Fruit fly (Drosophila melanogaster) whole organism: ENCODE measurements around the gene RanGAP.
A peak's percentile ranks its signal among the peaks of the same experiment; 100 is the strongest.

ENCODE experiments used
- CG8478 ChIP-seq: fragments of >200 bp; optimal IDR thresholded peaks from 2 replicates; lab custom pipeline; 2018; ENCODE audit warnings: inconsistent platforms
- Dll ChIP-seq: fragments of >200 bp; optimal IDR thresholded peaks from 2 replicates; lab custom pipeline; 2017
- EcR ChIP-seq, 2 experiments: fragments of >200 bp; optimal IDR thresholded peaks; 2 replicates each; lab custom pipeline; 2017; ENCODE audit warnings: missing biosample characterization in 2 of 2, missing genetic modification characterization in 2 of 2, missing genetic modification reagents in 2 of 2
- pan ChIP-seq: fragments of >200 bp; optimal IDR thresholded peaks from 2 replicates; lab custom pipeline; 2017
- psq ChIP-seq: fragments of >200 bp; optimal IDR thresholded peaks from 2 replicates; lab custom pipeline; 2017
- usp ChIP-seq: fragments of >200 bp; optimal IDR thresholded peaks from 2 replicates; lab custom pipeline; 2017; ENCODE audit warnings: missing biosample characterization, missing genetic modification characterization, mixed read lengths

The RanGAP gene

DNA sequence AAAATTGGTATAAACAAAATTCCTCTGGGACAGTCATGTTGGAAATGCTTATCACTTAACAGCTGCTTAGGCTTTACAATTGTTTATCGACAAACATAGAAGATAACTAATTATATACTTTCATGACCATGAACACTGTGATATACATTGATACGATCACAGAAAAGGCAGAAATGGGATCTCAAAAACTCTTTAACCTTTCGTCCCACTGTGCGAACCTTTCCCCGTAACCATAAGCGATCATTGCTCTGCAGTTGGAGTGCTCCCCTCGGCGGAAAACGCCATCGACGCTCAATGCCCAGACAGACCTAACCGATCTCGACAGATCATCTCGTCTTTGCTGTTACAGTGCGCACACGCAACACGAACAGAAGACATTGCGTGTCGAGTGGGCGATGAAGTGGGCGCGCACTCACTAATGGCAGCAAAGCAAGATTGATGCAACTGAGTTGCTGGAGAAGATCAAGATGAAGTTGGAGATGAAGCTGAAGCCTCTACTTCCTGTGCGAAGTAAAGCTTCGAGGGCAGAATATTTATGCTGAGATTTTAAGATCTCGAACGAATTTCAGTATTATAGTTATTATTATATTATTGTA, 17.4 kb upstream of the RanGAP start:
- TF ChIP-seq pan (lab: Kevin White, UChicago) (no peak), psq (lab: Kevin White, UChicago) (no peak), Dll (lab: Kevin White, UChicago) (no peak), CG8478 (lab: Kevin White, UChicago) (no peak), EcR (GFP tag; optimal IDR thresholded peaks at IDR 0.05; lab: Kevin White, UChicago) (no peak), usp (GFP tag; lab: Kevin White, UChicago) (no peak)

DNA sequence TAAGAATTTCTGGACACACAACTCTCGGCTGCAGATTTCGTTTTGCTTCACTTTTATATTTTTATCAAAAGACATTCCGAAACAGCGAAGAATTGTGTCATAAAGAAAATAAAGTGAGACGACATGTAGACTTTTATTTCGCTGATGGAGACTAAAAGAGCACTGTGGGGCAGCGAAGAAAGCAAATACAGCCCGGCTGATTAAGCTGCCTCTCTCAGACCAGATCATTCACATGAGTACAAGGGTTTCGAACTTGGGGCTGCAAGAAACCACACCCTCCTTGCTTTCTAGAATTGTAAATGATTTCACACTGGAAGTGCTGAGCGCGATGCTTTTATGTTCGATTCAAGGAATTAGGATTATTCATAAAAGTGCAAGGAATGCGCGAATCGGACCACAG, 16.7 kb upstream of the RanGAP start:
- no peak for TF ChIP-seq pan (lab: Kevin White, UChicago)
- no peak for TF ChIP-seq EcR (GFP tag; optimal IDR thresholded peaks at IDR 0.05; lab: Kevin White, UChicago)
- no peak for TF ChIP-seq psq (lab: Kevin White, UChicago)
- TF ChIP-seq CG8478 (lab: Kevin White, UChicago) = no peak
- no peak for TF ChIP-seq usp (GFP tag; lab: Kevin White, UChicago)
- TF ChIP-seq Dll (lab: Kevin White, UChicago) = no peak

DNA sequence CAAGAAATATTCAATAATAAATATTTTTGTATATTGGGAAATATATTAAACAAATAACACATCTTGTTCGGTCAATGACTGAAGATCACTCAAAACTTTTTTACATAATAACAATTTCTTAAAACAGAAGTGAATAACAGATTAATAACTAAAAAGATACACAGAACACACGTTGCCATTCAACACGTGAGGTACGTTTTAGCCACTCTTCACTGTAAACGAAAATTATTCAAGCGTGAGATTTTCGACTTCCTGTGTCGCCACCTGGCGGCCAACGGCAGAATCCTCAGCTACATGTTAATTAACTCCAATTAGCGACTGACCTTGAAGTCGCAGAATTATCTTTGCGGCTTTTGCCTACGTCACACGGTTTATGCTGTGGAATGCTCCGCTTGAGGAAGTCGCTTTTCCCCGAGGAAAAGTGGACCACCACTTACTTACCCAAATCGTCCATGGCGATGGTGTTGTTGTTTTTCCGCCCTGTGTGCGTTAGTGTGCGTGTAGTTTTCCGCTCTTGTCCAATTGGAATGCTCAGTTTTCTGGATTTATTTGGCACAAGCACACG, 15.9 kb upstream of the RanGAP start:
- TF ChIP-seq pan (lab: Kevin White, UChicago) (peak; percentile 53), usp (GFP tag; lab: Kevin White, UChicago) (no peak)

DNA sequence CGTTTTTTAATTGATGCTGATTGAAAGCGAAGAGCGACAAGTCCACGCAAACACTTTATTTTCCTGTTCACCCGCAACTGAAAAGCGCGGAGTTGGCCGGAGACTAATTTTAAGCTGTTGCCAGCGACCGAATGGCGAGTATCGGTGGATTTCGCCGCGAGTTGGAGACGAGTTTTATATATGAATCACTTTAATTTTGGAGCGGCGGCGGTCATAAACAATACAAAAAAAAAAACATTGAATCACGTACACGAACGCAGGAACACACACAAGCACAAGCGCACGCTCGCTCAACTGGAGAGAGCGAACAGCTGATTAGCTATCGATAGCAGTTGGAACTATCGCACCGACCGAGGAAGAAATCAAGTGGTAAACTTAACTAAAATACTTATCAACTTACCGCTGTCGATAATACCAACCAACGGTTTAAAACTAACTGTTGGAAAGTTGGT, 15.4 kb upstream of the RanGAP start, which contains the start of gene Pax:
Gene Pax, minus strand, starts transcription at position 267 of the 452 bp plus-strand sequence.
- TF ChIP-seq Dll (lab: Kevin White, UChicago) (peak; percentile 3), CG8478 (lab: Kevin White, UChicago) (no peak)

DNA sequence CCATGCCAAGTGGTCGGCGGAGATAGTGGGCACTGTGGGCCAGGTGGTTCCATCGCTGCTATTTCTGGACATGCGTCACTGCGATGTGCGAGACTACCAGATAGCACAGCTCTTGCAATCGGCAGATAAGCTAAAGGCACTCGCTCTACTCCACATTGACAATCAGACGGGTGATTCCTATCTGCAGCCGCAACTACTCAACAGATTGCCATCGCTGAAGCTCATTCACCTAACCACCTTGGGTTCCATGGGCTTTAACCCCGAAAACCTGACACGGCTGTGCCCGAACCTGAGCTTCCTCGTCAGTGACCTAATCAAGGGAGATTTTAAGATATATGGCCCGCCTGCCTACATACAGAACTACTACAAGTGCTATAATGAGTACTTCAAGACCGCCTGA, 12.0 kb upstream of the RanGAP start:
- no peak for TF ChIP-seq usp (GFP tag; lab: Kevin White, UChicago)
- no peak for TF ChIP-seq EcR (GFP tag; optimal IDR thresholded peaks at IDR 0.05; lab: Kevin White, UChicago)
- TF ChIP-seq CG8478 (lab: Kevin White, UChicago) = no peak
- no peak for TF ChIP-seq pan (lab: Kevin White, UChicago)
- TF ChIP-seq psq (lab: Kevin White, UChicago) = no peak
- no peak for TF ChIP-seq Dll (lab: Kevin White, UChicago)

DNA sequence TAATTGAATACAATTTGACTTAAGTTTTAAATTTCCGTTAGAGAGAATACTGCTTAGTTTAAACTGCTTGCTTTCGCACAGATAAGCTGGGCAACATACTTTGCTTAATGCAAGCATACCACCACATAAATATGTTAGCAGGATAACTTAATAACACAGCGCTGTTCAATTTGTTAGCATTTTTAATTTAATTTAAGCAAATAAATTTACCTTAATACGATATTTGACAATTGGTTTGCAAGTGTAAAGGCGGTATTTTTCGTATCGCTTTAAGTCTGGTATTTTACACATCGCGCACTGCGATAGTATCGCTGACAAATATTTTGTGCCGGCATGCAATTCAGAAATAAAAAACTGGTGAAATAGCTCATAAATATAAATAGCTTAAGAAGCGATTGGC, 11.4 kb upstream of the RanGAP start, which contains the start of gene RtcB:
Gene RtcB, plus strand, starts transcription at position 301 of the 400 bp plus-strand sequence.
- no peak for TF ChIP-seq EcR (GFP tag; optimal IDR thresholded peaks at IDR 0.05; lab: Kevin White, UChicago)
- TF ChIP-seq Dll (lab: Kevin White, UChicago) = no peak
- TF ChIP-seq CG8478 (lab: Kevin White, UChicago) = no peak
- no peak for TF ChIP-seq pan (lab: Kevin White, UChicago)
- TF ChIP-seq usp (GFP tag; lab: Kevin White, UChicago) = no peak
- TF ChIP-seq psq (lab: Kevin White, UChicago) = no peak

DNA sequence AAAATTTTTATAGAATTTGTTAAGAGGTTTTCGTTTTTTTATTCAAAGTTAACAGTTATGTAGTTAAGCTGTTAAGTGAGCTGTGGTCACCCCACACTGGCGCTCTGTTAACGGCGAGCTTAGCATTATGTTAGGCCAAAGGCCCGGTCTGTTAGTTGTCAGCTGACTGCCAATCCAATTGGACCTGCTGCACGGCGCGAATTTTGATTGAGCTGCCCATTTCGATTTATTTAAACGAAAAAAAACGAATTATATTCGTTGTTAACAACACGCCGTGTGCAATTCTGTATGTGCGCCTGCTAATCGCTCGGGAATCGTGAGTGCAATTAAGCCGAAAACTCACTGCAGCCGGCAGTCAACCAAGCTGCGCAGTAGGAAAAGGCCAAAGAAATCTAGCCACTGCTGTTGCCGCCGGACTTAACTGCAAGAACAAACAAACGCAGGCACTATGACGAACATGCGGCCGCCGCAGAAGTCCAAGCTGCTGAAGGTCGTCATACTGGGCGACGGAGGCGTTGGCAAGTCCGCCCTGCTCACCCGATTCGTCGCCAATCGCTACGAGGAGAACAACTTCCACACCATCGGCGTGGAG, 9.2 kb upstream of the RanGAP start, which contains the start of gene Rab9:
Gene Rab9, plus strand, starts transcription at position 151 of the 592 bp plus-strand sequence.
- no peak for TF ChIP-seq usp (GFP tag; lab: Kevin White, UChicago)
- TF ChIP-seq CG8478 (lab: Kevin White, UChicago) = no peak

DNA sequence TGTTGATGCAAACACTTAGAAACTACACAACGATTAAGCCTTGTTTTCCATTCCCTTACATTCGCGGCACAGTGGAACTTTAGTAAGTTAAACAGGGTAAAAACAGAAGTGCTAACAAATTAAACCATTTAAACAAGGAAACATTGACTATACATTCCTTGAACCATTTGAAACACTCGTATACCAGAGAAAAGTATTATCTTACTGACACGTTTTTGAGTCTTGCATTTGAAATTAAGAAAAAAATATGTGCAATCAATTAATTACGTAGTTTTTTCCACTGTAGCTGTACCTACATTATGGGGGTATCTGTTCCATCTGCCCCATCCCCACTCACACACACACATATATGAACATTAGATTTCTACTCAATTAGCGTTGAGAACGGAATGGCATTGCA, 8.5 kb upstream of the RanGAP start:
- TF ChIP-seq CG8478 (lab: Kevin White, UChicago) (no peak), usp (GFP tag; lab: Kevin White, UChicago) (no peak), EcR (GFP tag; optimal IDR thresholded peaks at IDR 0.05; lab: Kevin White, UChicago) (no peak), Dll (lab: Kevin White, UChicago) (no peak), psq (lab: Kevin White, UChicago) (no peak), pan (lab: Kevin White, UChicago) (no peak)

DNA sequence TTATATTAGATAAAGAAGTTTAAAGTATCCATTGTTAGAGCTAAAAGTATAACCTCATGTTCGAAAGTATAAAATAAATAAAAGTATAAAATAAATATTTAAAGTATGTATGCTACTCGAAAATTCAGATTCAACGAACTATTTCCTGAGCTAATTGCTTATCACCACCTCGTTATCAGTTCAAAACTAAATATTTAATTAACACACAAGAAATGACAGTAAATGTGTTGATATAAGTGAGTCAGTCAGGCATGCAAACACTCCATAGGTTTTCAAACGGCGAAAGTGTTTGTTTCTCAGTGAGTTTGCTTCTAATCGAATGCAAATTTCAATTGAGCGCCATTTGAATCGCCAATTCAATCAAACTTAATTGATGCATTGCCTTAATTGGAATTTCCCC, 7.5 kb upstream of the RanGAP start:
- TF ChIP-seq CG8478 (lab: Kevin White, UChicago) (no peak), Dll (lab: Kevin White, UChicago) (no peak), pan (lab: Kevin White, UChicago) (no peak), psq (lab: Kevin White, UChicago) (no peak), EcR (GFP tag; optimal IDR thresholded peaks at IDR 0.05; lab: Kevin White, UChicago) (no peak), usp (GFP tag; lab: Kevin White, UChicago) (no peak)

DNA sequence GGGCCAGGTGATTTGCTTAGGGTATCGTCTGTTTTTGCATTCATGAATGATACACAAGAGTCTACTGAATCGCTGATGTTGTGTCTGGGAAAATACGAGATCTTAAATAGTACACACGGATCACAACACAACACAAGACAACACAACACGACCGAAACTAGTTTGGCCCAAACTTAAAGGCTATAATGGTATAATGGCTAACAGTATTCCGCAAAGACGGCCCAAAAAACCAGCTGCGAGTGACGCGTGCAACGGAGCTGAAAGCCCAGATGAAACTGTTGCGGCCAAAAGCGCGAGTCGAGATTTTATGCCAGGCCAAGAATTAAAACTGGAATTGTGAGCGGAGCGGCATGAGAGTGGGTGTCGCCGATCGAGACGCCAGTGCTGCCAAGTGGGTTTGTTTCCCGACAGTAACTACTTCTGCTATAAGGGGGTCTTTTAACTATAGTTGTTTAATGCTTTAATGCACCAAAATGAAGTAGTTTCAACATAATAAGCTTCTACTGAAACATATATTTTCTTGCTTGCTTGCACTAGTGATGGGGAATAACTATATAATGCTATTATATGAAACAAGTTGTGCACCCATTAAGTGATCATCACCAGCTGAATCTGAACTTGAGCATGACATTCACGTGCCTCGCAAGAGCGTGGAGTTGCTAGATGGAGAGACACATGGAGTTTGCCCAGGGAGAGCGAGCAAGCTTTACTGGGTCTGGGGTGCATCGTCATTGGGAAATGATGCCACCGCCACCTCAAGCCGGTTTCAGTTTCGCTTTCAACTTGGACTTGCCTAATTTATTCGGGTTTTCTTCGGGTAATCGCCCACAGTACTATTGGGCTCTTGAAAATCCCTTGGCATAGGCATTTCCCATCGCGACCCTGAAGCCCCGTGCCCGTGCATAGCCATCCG, 2.8 kb upstream of the RanGAP start:
- TF ChIP-seq CG8478 (lab: Kevin White, UChicago) (no peak), EcR (GFP tag; optimal IDR thresholded peaks at IDR 0.05; lab: Kevin White, UChicago) (no peak), psq (lab: Kevin White, UChicago) (no peak), Dll (lab: Kevin White, UChicago) (no peak), pan (lab: Kevin White, UChicago) (no peak), usp (GFP tag; lab: Kevin White, UChicago) (no peak)
